Worm (Caenorhabditis elegans) whole organism, L4 larva: ENCODE results near the gene somi-1.
A peak's percentile ranks its signal among the peaks of the same experiment; 100 is the strongest.

Experiments used
- F10B5.3 ChIP-seq: sonication (generic microtip); optimal IDR thresholded peaks from 2 replicates; lab custom pipeline; 2016; ENCODE audit warnings: mild to moderate bottlenecking, missing genetic modification characterization, missing compliant biosample characterization
- F26F4.8 ChIP-seq: fragments of 200-800 bp; sonication (Bioruptor generic); conservative IDR thresholded peaks from 2 replicates; pipeline ENCODE4 v1.3.6; 2022; ENCODE audit warnings: missing genetic modification characterization, missing compliant biosample characterization
- F37D6.2 ChIP-seq: sonication (generic microtip); optimal IDR thresholded peaks from 2 replicates; lab custom pipeline; 2016; ENCODE audit warnings: mild to moderate bottlenecking, missing genetic modification characterization, missing compliant biosample characterization
- F44E2.7 ChIP-seq: fragments of 200-800 bp; sonication (Bioruptor generic); IDR thresholded peaks from 2 replicates; pipeline ENCODE4 v2.1.2; 2022; ENCODE audit warnings: missing genetic modification characterization, missing compliant biosample characterization
- Y105C5A.15 ChIP-seq: fragments of 200-800 bp; sonication (Bioruptor generic); IDR thresholded peaks from 2 replicates; pipeline ENCODE4 v1.3.6; 2022; ENCODE audit warnings: missing genetic modification characterization, missing compliant biosample characterization
- Y75B8A.6 ChIP-seq: fragments of 200-800 bp; sonication (Bioruptor generic); IDR thresholded peaks from 2 replicates; pipeline ENCODE4 v1.3.6; 2022; ENCODE audit warnings: missing genetic modification reagents, missing genetic modification characterization, missing compliant biosample characterization
- arid-1 ChIP-seq: fragments of 200-800 bp; sonication (Bioruptor generic); conservative IDR thresholded peaks from 2 replicates; pipeline ENCODE4 v1.3.6; 2022; ENCODE audit warnings: missing genetic modification reagents, missing genetic modification characterization, missing compliant biosample characterization
- attf-4 ChIP-seq: sonication (generic microtip); optimal IDR thresholded peaks from 3 replicates; lab custom pipeline; 2017; ENCODE audit warnings: missing biosample characterization, missing genetic modification characterization
- ceh-20 ChIP-seq: fragments of 200-800 bp; sonication (Bioruptor generic); IDR thresholded peaks from 2 replicates; pipeline ENCODE4 v1.3.6; 2022; ENCODE audit warnings: missing genetic modification reagents, missing genetic modification characterization, missing compliant biosample characterization
- ceh-28 ChIP-seq: fragments of 150-350 bp; optimal IDR thresholded peaks from 2 replicates; lab custom pipeline; 2014; ENCODE audit warnings: missing biosample characterization, missing genetic modification reagents, missing genetic modification characterization
- daf-16 ChIP-seq, 3 experiments: sonication (generic microtip); optimal IDR thresholded peaks; 2 replicates each; lab custom pipeline; 2016 to 2017; ENCODE audit warnings: missing genetic modification characterization in 3 of 3, missing genetic modification reagents in 3 of 3, mild to moderate bottlenecking in 2 of 3, missing compliant biosample characterization in 2 of 3, missing biosample characterization in 1 of 3, moderate library complexity in 1 of 3
- dpl-1 ChIP-seq: fragments of 150-350 bp; optimal IDR thresholded peaks from 2 replicates; lab custom pipeline; 2014; ENCODE audit warnings: missing biosample characterization, missing genetic modification reagents, missing genetic modification characterization
- fkh-10 ChIP-seq: fragments of 150-350 bp; optimal IDR thresholded peaks from 2 replicates; lab custom pipeline; 2014; ENCODE audit warnings: missing biosample characterization, missing genetic modification reagents, missing genetic modification characterization
- fos-1 ChIP-seq: fragments of 150-350 bp; optimal IDR thresholded peaks from 2 replicates; lab custom pipeline; 2014; ENCODE audit warnings: missing biosample characterization, missing genetic modification characterization
- hlh-11 ChIP-seq: fragments of 200-800 bp; sonication (Bioruptor generic); optimal IDR thresholded peaks from 2 replicates; lab custom pipeline; 2018; ENCODE audit warnings: mild to moderate bottlenecking, missing genetic modification characterization, missing compliant biosample characterization
- hmg-1.1 ChIP-seq: fragments of 200-800 bp; sonication (Bioruptor generic); IDR thresholded peaks from 2 replicates; pipeline ENCODE4 v1.3.6; 2022; ENCODE audit warnings: missing genetic modification reagents, missing genetic modification characterization, missing compliant biosample characterization
- jun-1 ChIP-seq: fragments of 150-350 bp; optimal IDR thresholded peaks from 2 replicates; lab custom pipeline; 2014; ENCODE audit warnings: missing biosample characterization, missing genetic modification reagents, missing genetic modification characterization
- lin-29 ChIP-seq: fragments of 200-800 bp; sonication (Bioruptor generic); IDR thresholded peaks from 2 replicates; pipeline ENCODE4 v1.3.6; 2022; ENCODE audit warnings: missing genetic modification reagents, missing genetic modification characterization, missing compliant biosample characterization
- lin-39 ChIP-seq: fragments of 150-350 bp; optimal IDR thresholded peaks from 2 replicates; lab custom pipeline; 2014; ENCODE audit warnings: missing biosample characterization, missing genetic modification reagents, missing genetic modification characterization
- lsy-2 ChIP-seq, 2 experiments: fragments of 150-350 bp in 1 of 2; sonication (generic microtip) in 1 of 2; optimal IDR thresholded peaks; 2 replicates each; lab custom pipeline; 2014 to 2017; ENCODE audit warnings: missing biosample characterization in 2 of 2, missing genetic modification characterization in 2 of 2
- nhr-11 ChIP-seq: fragments of 150-350 bp; optimal IDR thresholded peaks from 2 replicates; lab custom pipeline; 2014; ENCODE audit warnings: missing biosample characterization, missing genetic modification characterization
- nhr-48 ChIP-seq: sonication (generic microtip); optimal IDR thresholded peaks from 2 replicates; lab custom pipeline; 2016; ENCODE audit warnings: mild to moderate bottlenecking, missing genetic modification characterization, missing compliant biosample characterization
- nhr-76 ChIP-seq: fragments of 150-350 bp; optimal IDR thresholded peaks from 2 replicates; lab custom pipeline; 2014; ENCODE audit warnings: missing biosample characterization, missing genetic modification characterization
- pha-4 ChIP-seq, 2 experiments: fragments of 150-350 bp in 1 of 2; fragments of 200-800 bp in 1 of 2; sonication (Bioruptor generic) in 1 of 2; IDR thresholded peaks in 1 of 2; optimal IDR thresholded peaks in 1 of 2; 2 replicates each; pipeline versions ENCODE4 v1.3.6 to Lab custom; 2014 to 2022; ENCODE audit warnings: missing genetic modification characterization in 2 of 2, missing genetic modification reagents in 2 of 2, missing biosample characterization in 1 of 2, missing compliant biosample characterization in 1 of 2
- php-3 ChIP-seq: fragments of 200-800 bp; sonication (Bioruptor generic); IDR thresholded peaks from 2 replicates; pipeline ENCODE4 v1.3.6; 2022; ENCODE audit warnings: missing genetic modification reagents, missing genetic modification characterization, missing compliant biosample characterization
- pqm-1 ChIP-seq: sonication (generic microtip); optimal IDR thresholded peaks from 2 replicates; lab custom pipeline; 2017; ENCODE audit warnings: missing biosample characterization, missing genetic modification characterization
- rbr-2 ChIP-seq: sonication (generic microtip); optimal IDR thresholded peaks from 2 replicates; lab custom pipeline; 2016; ENCODE audit warnings: missing genotype, missing genetic modification characterization, missing compliant biosample characterization
- saeg-2 ChIP-seq: fragments of 200-800 bp; sonication (Bioruptor generic); IDR thresholded peaks from 2 replicates; pipeline ENCODE4 v1.3.6; 2022; ENCODE audit warnings: missing genetic modification reagents, missing genetic modification characterization, missing compliant biosample characterization
- snpc-1.2 ChIP-seq: fragments of 200-800 bp; sonication (Bioruptor generic); IDR thresholded peaks from 2 replicates; pipeline ENCODE4 v1.3.6; 2022; ENCODE audit warnings: missing genetic modification reagents, missing genetic modification characterization, missing compliant biosample characterization
- snpc-4 ChIP-seq: fragments of 150-350 bp; optimal IDR thresholded peaks from 2 replicates; lab custom pipeline; 2014; ENCODE audit warnings: missing biosample characterization, missing genetic modification characterization
- unc-62 ChIP-seq, 3 experiments: fragments of 150-350 bp in 1 of 3; sonication (generic microtip); optimal IDR thresholded peaks in 2 of 3; peaks in 1 of 3; 1 replicate in 1 of 3; 2 replicates in 2 of 3; lab custom pipeline; 2014 to 2017; ENCODE audit warnings: missing biosample characterization in 3 of 3, missing genetic modification characterization in 3 of 3, missing genetic modification reagents in 3 of 3, missing genotype in 1 of 3
- vab-7 ChIP-seq: fragments of 200-800 bp; sonication (Bioruptor generic); IDR thresholded peaks from 2 replicates; pipeline ENCODE4 v1.3.6; 2022; ENCODE audit warnings: missing genetic modification reagents, missing genetic modification characterization, missing compliant biosample characterization
- zfp-3 ChIP-seq: fragments of 200-800 bp; sonication (Bioruptor generic); conservative IDR thresholded peaks from 2 replicates; pipeline ENCODE4 v1.3.6; 2022; ENCODE audit warnings: missing genetic modification reagents, missing genetic modification characterization, missing compliant biosample characterization
- ztf-11 ChIP-seq: fragments of 150-350 bp; optimal IDR thresholded peaks from 2 replicates; lab custom pipeline; 2014; ENCODE audit warnings: missing biosample characterization, missing genetic modification characterization

somi-1 gene

ce11 chrV:13350302-13350701 lies 40.9 kb downstream of the somi-1 start:
- TF ChIP-seq pha-4 (GFP tag; IDR thresholded peaks at IDR 0.05; lab: Robert Waterston, UW) (no peak), pha-4 (tag; optimal IDR thresholded peaks at IDR 0.05; lab: Kevin White, UChicago) (no peak), fkh-10 (peak; percentile 11)

DNA sequence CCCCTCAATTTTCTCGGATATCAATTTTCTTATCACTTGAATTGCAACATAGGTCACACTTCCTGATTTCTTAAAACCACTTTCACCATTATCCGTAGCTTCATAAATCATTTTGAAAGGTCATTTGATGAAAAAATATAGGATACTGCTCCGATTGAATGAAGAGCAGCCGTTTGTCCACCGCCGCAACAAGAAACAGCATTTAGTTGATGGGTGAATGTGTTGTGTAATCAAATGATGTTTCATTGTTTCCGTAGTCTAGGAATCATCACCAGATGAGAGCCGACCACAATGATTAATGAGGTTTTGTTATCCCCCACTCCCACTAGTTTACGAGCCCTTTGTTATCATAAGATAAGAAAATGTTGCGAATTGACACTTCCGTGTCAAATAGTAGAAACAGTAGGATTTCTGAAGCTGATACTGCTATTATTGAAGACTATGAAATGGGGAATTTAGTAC lies 45.3 kb downstream of the somi-1 start, which contains the start of gene twk-43:
Gene twk-43, plus strand, starts transcription at position 412 of the 462 bp plus-strand sequence.
- TF ChIP-seq F26F4.8 (no peak), zfp-3 (GFP tag; lab: Robert Waterston, UW) (no peak), lin-39 (no peak), ceh-20 (no peak), nhr-11 (tag; lab: Kevin White, UChicago) (peak; percentile 26), lsy-2 (tag; optimal IDR thresholded peaks at IDR 0.05; lab: Kevin White, UChicago) (no peak), F44E2.7 (GFP tag; lab: Robert Waterston, UW) (no peak), nhr-48 (no peak), arid-1 (GFP tag; lab: Robert Waterston, UW) (no peak), snpc-4 (tag; lab: Kevin White, UChicago) (no peak), hmg-1.1 (GFP tag; lab: Robert Waterston, UW) (no peak), daf-16 (GFP tag; optimal IDR thresholded peaks at IDR 0.05; lab: Kevin White, UChicago) (peak in 1 of 2 experiments; percentile 44), daf-16 (tag; optimal IDR thresholded peaks at IDR 0.05; lab: Kevin White, UChicago) (no peak), F10B5.3 (tag; lab: Kevin White, UChicago) (no peak), hlh-11 (tag; lab: Kevin White, UChicago) (no peak), snpc-1.2 (no peak), pqm-1 (tag; lab: Kevin White, UChicago) (no peak), ztf-11 (tag; lab: Kevin White, UChicago) (no peak), fos-1 (no peak), saeg-2 (no peak), Y105C5A.15 (GFP tag; lab: Robert Waterston, UW) (no peak), php-3 (0 out of 2 replicates have a peak, but pooled peaks have one; percentile 37), dpl-1 (GFP tag; lab: Kevin White, UChicago) (no peak), nhr-76 (tag; lab: Kevin White, UChicago) (no peak), Y75B8A.6 (GFP tag; lab: Robert Waterston, UW) (no peak), unc-62 (GFP tag; optimal IDR thresholded peaks at IDR 0.05 in 1 of 2; lab: Kevin White, UChicago) (peak in 1 of 2 experiments; percentile 78), unc-62 (tag; optimal IDR thresholded peaks at IDR 0.05; lab: Kevin White, UChicago) (no peak), jun-1 (tag; lab: Kevin White, UChicago) (no peak), attf-4 (tag; lab: Kevin White, UChicago) (no peak), ceh-28 (no peak), F37D6.2 (tag; lab: Kevin White, UChicago) (no peak), lin-29 (no peak)

DNA sequence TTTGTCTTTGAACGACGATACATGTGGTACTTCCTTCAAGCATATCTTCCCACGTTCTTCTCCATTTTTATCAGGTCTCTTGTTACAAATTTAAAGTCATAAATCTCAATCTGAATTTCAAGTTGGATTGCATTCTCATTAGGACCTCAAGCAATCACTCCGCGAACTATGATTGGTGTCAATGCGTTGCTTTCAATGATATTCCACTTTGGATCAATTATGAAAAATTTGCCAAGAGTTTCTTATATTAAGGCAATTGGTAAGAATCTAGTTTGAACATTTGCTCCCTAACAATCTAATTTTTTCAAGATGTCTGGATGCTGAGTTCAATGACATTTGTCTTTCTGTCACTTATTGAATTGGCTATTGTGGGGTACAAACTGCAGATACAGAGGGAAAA lies 49.0 kb downstream of the somi-1 start:
- TF ChIP-seq nhr-48 (no peak), unc-62 (GFP tag; optimal IDR thresholded peaks at IDR 0.05 in 1 of 2; lab: Kevin White, UChicago) (peak in 1 of 2 experiments; percentile 94), unc-62 (tag; optimal IDR thresholded peaks at IDR 0.05; lab: Kevin White, UChicago) (no peak)

DNA sequence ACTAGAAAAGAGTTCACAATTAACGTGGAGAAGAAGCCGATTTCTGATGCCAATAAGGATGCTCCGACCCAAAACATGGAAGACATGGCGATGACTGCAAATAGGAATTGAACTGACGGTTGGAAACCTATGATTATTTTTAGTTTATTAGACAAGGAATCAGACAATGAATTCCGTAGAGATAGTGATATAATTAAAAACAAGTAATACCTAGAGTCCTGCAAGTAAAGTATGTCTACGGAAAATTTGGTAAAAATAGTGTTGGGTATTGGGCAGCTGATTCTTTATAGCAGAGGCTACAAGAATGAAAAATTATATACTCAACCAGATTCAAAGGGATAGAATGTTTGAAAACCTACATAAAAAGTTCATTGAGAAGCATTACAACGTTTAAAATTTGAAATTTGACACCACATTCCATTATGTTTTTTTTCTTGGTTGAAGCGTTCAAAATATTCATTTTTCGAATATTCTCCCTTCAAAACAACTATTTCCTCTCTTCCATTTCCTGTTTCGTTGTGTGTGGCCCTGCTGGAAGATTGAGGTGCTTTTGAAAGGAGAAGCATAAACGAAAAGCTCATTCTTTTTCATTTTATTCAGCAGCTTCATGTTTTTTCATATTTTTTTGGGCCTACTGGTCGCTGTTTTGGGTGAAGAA lies 51.4 kb downstream of the somi-1 start, which contains the start of the genes str-4 and lgc-48:
Gene str-4, minus strand, starts transcription at position 101 of the 658 bp plus-strand sequence.
Gene lgc-48, plus strand, starts transcription at position 608 of the 658 bp plus-strand sequence.
- TF ChIP-seq vab-7 (GFP tag; lab: Robert Waterston, UW) (no peak), rbr-2 (tag; lab: Kevin White, UChicago) (no peak), unc-62 (GFP tag; optimal IDR thresholded peaks at IDR 0.05 in 1 of 2; lab: Kevin White, UChicago) (peak in 1 of 2 experiments; percentile 11), unc-62 (tag; optimal IDR thresholded peaks at IDR 0.05; lab: Kevin White, UChicago) (no peak)
